Worm (Caenorhabditis elegans) whole organism, L2 larva: ENCODE measurements around the gene T25B9.6.

Source experiments
- C34F6.9 ChIP-seq: fragments of 150-350 bp; optimal IDR thresholded peaks from 2 replicates; lab custom pipeline; 2014; ENCODE audit warnings: missing biosample characterization, missing genetic modification characterization
- R02D3.7 ChIP-seq: fragments of 150-350 bp; optimal IDR thresholded peaks from 2 replicates; lab custom pipeline; 2014; ENCODE audit warnings: missing biosample characterization, missing genetic modification characterization
- Y55F3AM.14 ChIP-seq: fragments of 200-800 bp; sonication (Bioruptor generic); optimal IDR thresholded peaks from 2 replicates; lab custom pipeline; 2018; ENCODE audit warnings: mild to moderate bottlenecking, missing genetic modification characterization, missing compliant biosample characterization
- alr-1 ChIP-seq: fragments of 150-350 bp; optimal IDR thresholded peaks from 2 replicates; lab custom pipeline; 2014; ENCODE audit warnings: missing biosample characterization, missing genetic modification characterization
- ama-1 ChIP-seq: fragments of 150-350 bp; optimal IDR thresholded peaks from 2 replicates; lab custom pipeline; 2018; ENCODE audit warnings: inconsistent platforms
- blmp-1 ChIP-seq: sonication (generic microtip); optimal IDR thresholded peaks from 2 replicates; lab custom pipeline; 2017; ENCODE audit warnings: missing genetic modification characterization, mild to moderate bottlenecking, missing compliant biosample characterization, antibody characterized with exemption, moderate library complexity; ENCODE audit not compliant: insufficient read depth
- ceh-82 ChIP-seq: fragments of 150-350 bp; optimal IDR thresholded peaks from 2 replicates; lab custom pipeline; 2014; ENCODE audit warnings: missing biosample characterization, missing genetic modification characterization
- crh-2 ChIP-seq: sonication (generic microtip); optimal IDR thresholded peaks from 2 replicates; lab custom pipeline; 2017; ENCODE audit warnings: missing biosample characterization, missing genetic modification characterization
- dmd-4 ChIP-seq: sonication (generic microtip); optimal IDR thresholded peaks from 2 replicates; lab custom pipeline; 2017; ENCODE audit warnings: missing biosample characterization, missing genetic modification characterization
- elt-1 ChIP-seq: fragments of 150-350 bp; optimal IDR thresholded peaks from 2 replicates; lab custom pipeline; 2014; ENCODE audit warnings: missing biosample characterization, missing genetic modification characterization
- fos-1 ChIP-seq: fragments of 150-350 bp; optimal IDR thresholded peaks from 2 replicates; lab custom pipeline; 2014; ENCODE audit warnings: missing biosample characterization, missing genetic modification characterization
- gmeb-1 ChIP-seq: fragments of 150-350 bp; optimal IDR thresholded peaks from 2 replicates; lab custom pipeline; 2014; ENCODE audit warnings: missing biosample characterization, missing genetic modification characterization
- lin-11 ChIP-seq: fragments of 150-350 bp; sonication (generic microtip); optimal IDR thresholded peaks from 2 replicates; lab custom pipeline; 2014; ENCODE audit warnings: missing biosample characterization, missing genetic modification characterization, inconsistent platforms, mixed read lengths
- lin-13 ChIP-seq: fragments of 150-350 bp; optimal IDR thresholded peaks from 2 replicates; lab custom pipeline; 2014; ENCODE audit warnings: missing biosample characterization, missing genetic modification reagents, missing genetic modification characterization
- lin-39 ChIP-seq: fragments of 150-350 bp; optimal IDR thresholded peaks from 2 replicates; lab custom pipeline; 2014; ENCODE audit warnings: missing biosample characterization, missing genetic modification reagents, missing genetic modification characterization
- lsy-2 ChIP-seq, 2 experiments: fragments of 150-350 bp in 1 of 2; sonication (generic microtip) in 1 of 2; optimal IDR thresholded peaks; 2 replicates each; lab custom pipeline; 2014 to 2017; ENCODE audit warnings: missing biosample characterization in 2 of 2, missing genetic modification characterization in 2 of 2
- mab-5 ChIP-seq: fragments of 150-350 bp; optimal IDR thresholded peaks from 2 replicates; lab custom pipeline; 2014; ENCODE audit warnings: missing biosample characterization, missing genetic modification characterization
- mbf-1 ChIP-seq: sonication (generic microtip); optimal IDR thresholded peaks from 2 replicates; lab custom pipeline; 2017; ENCODE audit warnings: missing biosample characterization, missing genetic modification characterization
- mdl-1 ChIP-seq, 2 experiments: fragments of 150-350 bp in 1 of 2; sonication (generic microtip) in 1 of 2; optimal IDR thresholded peaks; 2 replicates each; lab custom pipeline; 2017; ENCODE audit warnings: missing biosample characterization in 2 of 2, missing genetic modification characterization in 2 of 2
- nhr-10 ChIP-seq: sonication (generic microtip); optimal IDR thresholded peaks from 2 replicates; lab custom pipeline; 2017; ENCODE audit warnings: missing biosample characterization, missing genetic modification characterization
- nhr-12 ChIP-seq: fragments of 150-350 bp; optimal IDR thresholded peaks from 2 replicates; lab custom pipeline; 2014; ENCODE audit warnings: missing biosample characterization, missing genetic modification characterization
- nhr-129 ChIP-seq: fragments of 150-350 bp; optimal IDR thresholded peaks from 2 replicates; lab custom pipeline; 2014; ENCODE audit warnings: missing biosample characterization, missing genetic modification characterization
- nhr-21 ChIP-seq: fragments of 150-350 bp; optimal IDR thresholded peaks from 2 replicates; lab custom pipeline; 2014; ENCODE audit warnings: missing biosample characterization, missing genetic modification characterization
- nhr-23 ChIP-seq: fragments of 150-350 bp; optimal IDR thresholded peaks from 2 replicates; lab custom pipeline; 2014; ENCODE audit warnings: missing biosample characterization, missing genetic modification reagents, missing genetic modification characterization
- nhr-237 ChIP-seq: fragments of 150-350 bp; optimal IDR thresholded peaks from 2 replicates; lab custom pipeline; 2014; ENCODE audit warnings: missing biosample characterization, missing genetic modification characterization
- nhr-25 ChIP-seq: fragments of 150-350 bp; sonication (generic microtip); optimal IDR thresholded peaks from 3 replicates; lab custom pipeline; 2014; ENCODE audit warnings: missing biosample characterization, missing genetic modification characterization
- nhr-6 ChIP-seq: fragments of 150-350 bp; optimal IDR thresholded peaks from 2 replicates; lab custom pipeline; 2014; ENCODE audit warnings: missing biosample characterization, missing genetic modification characterization
- sem-4 ChIP-seq: fragments of 150-350 bp; optimal IDR thresholded peaks from 2 replicates; lab custom pipeline; 2014; ENCODE audit warnings: missing biosample characterization, missing genetic modification reagents, missing genetic modification characterization
- skn-1 ChIP-seq: sonication (generic microtip); optimal IDR thresholded peaks from 2 replicates; lab custom pipeline; 2017; ENCODE audit warnings: missing biosample characterization, missing genetic modification characterization
- unc-62 ChIP-seq: fragments of 150-350 bp; optimal IDR thresholded peaks from 2 replicates; lab custom pipeline; 2014; ENCODE audit warnings: missing biosample characterization, missing genetic modification reagents, missing genetic modification characterization
- zag-1 ChIP-seq: fragments of 150-350 bp; optimal IDR thresholded peaks from 2 replicates; lab custom pipeline; 2014; ENCODE audit warnings: missing biosample characterization, missing genetic modification characterization
- ztf-1 ChIP-seq: fragments of 200-800 bp; sonication (Bioruptor generic); conservative IDR thresholded peaks from 2 replicates; pipeline ENCODE4 v1.3.6; 2022; ENCODE audit warnings: missing genetic modification characterization, missing compliant biosample characterization
- ztf-11 ChIP-seq: sonication (generic microtip); optimal IDR thresholded peaks from 2 replicates; lab custom pipeline; 2017; ENCODE audit warnings: missing biosample characterization, missing genetic modification characterization
- ztf-4 ChIP-seq: fragments of 150-350 bp; optimal IDR thresholded peaks from 2 replicates; lab custom pipeline; 2014; ENCODE audit warnings: missing biosample characterization, missing genetic modification characterization

The T25B9.6 gene

DNA sequence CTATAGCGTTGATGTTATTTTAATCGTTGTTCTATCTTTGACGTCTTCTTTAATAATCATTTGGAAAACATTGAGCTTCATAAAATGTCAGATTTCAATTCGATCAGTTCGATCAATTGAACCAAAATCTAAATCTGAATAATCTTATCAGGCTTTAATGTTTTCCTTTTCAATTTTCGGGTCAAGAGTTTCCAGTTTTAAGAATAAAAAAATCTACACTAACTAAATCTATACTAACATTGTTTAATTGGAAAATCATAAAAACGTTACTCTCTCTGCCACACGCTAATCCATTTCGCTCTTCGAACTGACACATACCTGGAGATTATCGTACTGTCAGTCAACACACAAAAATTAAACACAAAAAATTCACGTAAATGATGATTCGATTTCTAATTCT lies 6.3 kb downstream of the T25B9.6 start, which contains the start of gene T25B9.11:
T25B9.11 (plus strand) TSS at position 301 of the 400 bp plus-strand sequence.
- TF ChIP-seq ceh-82 (tag; lab: Kevin White, UChicago) (no peak), skn-1 (no peak), dmd-4 (tag; lab: Kevin White, UChicago) (no peak)

DNA sequence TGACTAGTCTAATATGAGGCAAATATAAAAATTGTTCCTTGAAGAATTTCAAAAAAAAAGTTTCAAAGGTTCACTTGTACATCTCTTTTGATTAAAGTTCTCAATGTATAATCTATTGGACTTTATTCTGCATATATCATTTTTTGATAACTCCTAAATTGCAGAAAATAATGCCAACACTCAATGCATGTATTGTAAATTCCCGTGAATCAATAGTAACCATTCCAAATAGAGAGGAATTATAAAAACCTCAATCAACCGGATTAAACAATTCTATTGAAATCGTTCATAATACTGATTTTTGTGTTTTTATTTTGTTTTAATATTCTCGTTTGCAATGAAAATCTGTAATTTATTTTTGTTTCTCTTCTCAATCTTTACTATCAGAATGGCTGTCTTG lies 7.1 kb downstream of the T25B9.6 start, which contains the start of gene T25B9.12:
T25B9.12 (plus strand) TSS at position 301 of the 400 bp plus-strand sequence.
- TF ChIP-seq fos-1 (tag; lab: Kevin White, UChicago) (no peak), ama-1 (lab: Kevin White, UChicago) (no peak), nhr-23 (tag; lab: Kevin White, UChicago) (no peak), sem-4 (tag; lab: Kevin White, UChicago) (no peak), nhr-25 (tag; lab: Kevin White, UChicago) (no peak), zag-1 (no peak), nhr-10 (tag; lab: Kevin White, UChicago) (no peak), lin-39 (tag; lab: Kevin White, UChicago) (no peak), elt-1 (tag; lab: Kevin White, UChicago) (no peak), R02D3.7 (tag; lab: Kevin White, UChicago) (no peak), skn-1 (no peak), alr-1 (tag; lab: Kevin White, UChicago) (no peak), mab-5 (tag; lab: Kevin White, UChicago) (no peak), unc-62 (GFP tag; lab: Kevin White, UChicago) (no peak), gmeb-1 (tag; lab: Kevin White, UChicago) (no peak), crh-2 (tag; lab: Kevin White, UChicago) (no peak), nhr-12 (tag; lab: Kevin White, UChicago) (no peak), nhr-21 (no peak)
- TF ChIP-seq, all 48 proteins: peak for 0

- no peak for TF ChIP-seq alr-1 (tag; lab: Kevin White, UChicago)
- TF ChIP-seq lsy-2 (tag; optimal IDR thresholded peaks at IDR 0.05; lab: Kevin White, UChicago): peak in 1 of 2 experiments; percentile 54
Measured at ce11 chrIV:10766071-10766470, 8.1 kb downstream of the T25B9.6 start.

DNA sequence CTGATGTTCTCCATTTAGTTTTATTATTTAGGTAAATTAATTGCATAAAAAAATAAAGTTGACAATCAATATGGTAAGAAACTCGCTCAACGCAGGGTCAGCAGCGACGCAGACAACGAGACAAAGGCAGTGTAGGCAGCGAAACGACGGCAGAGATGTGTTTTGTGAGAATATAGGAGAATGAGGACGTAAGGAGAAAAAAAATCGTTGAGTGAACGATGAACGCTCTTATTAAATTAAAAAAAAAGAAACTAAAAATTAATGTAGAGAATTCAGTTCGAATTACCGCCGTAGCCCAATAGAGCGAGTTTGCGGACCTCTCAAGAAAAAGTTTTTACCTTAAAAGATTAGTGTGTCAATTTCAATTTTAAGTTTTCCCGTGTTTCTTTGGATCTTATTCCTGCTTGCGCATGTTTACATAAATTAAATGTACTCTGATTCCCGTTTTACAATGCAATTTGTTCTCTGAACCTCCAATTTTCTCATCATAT lies 10.2 kb downstream of the T25B9.6 start, which contains the start of gene T25B9.8:
T25B9.8 (minus strand) TSS at position 51 of the 491 bp plus-strand sequence.
- TF ChIP-seq mbf-1: no peak
- no peak for TF ChIP-seq nhr-10 (tag; lab: Kevin White, UChicago)
- no peak for TF ChIP-seq nhr-21
- no peak for TF ChIP-seq nhr-129 (tag; lab: Kevin White, UChicago)
- peak; percentile 0 for TF ChIP-seq C34F6.9 (tag; lab: Kevin White, UChicago)
- TF ChIP-seq skn-1: no peak
- TF ChIP-seq lin-11 (tag; lab: Kevin White, UChicago): no peak
- TF ChIP-seq nhr-237 (tag; lab: Kevin White, UChicago): no peak

ce11 chrIV:10769353-10769752 lies 11.4 kb downstream of the T25B9.6 start, which contains the start of gene T25B9.9:
T25B9.9 (plus strand) TSS chrIV:10769653.
- TF ChIP-seq lin-39 (tag; lab: Kevin White, UChicago) (no peak), lsy-2 (tag; optimal IDR thresholded peaks at IDR 0.05; lab: Kevin White, UChicago) (no peak), ztf-1 (GFP tag; lab: Robert Waterston, UW) (no peak), crh-2 (tag; lab: Kevin White, UChicago) (no peak), zag-1 (no peak), lin-11 (tag; lab: Kevin White, UChicago) (no peak), blmp-1 (tag; lab: Kevin White, UChicago) (no peak), ztf-4 (no peak), ztf-11 (tag; lab: Kevin White, UChicago) (no peak), mdl-1 (tag; optimal IDR thresholded peaks at IDR 0.05; lab: Kevin White, UChicago) (no peak), gmeb-1 (tag; lab: Kevin White, UChicago) (no peak), nhr-6 (no peak), nhr-25 (tag; lab: Kevin White, UChicago) (no peak), Y55F3AM.14 (GFP tag; lab: Kevin White, UChicago) (no peak), lin-13 (GFP tag; lab: Kevin White, UChicago) (no peak), sem-4 (tag; lab: Kevin White, UChicago) (no peak), ama-1 (lab: Kevin White, UChicago) (no peak)
